Fruit fly (Drosophila melanogaster): ENCODE measurements around the gene sqd.

The sqd gene

DNA sequence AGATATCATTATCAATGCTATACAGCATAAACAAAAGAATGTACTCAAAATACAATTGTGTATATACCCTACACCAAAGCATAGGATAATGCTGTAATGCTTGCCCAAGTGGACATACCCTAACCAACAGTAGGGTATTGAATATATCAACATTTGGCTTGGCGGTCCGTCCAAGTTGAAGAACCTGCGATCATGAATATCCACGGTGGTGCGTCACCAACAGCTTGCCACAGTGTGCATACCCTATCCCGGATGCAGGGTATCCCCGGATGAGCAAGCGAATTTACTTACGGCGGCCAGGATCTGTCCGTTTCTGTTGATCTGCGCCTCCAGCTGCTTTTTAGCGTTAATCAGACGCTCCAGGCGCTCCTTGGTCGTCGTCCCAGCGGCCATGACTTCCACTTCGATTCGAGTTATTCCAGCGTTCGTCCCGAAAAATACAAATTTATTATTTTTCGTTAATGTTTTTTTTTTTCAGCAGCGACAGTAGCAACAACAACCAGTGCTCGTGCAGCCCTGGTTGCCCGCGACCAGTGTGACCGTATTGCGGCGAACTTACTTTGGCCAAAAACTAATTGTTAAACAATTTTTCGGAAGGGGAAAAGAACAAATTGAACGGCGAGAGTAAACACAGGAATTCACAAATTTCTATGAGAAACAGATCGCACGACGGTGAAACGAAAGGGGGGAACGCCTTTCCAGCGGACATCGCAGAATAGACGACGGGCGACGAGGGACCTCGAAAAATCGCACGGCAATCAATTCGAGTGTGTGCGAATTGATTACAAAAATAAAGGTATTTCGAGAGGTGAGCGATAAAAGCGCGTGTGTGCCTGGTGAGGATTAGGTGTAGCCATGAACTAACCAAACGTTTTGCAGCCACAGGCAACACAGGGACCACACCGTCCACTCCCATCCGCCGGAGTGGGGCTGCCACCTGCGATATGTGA is 30.3 kb upstream of the sqd start, which contains the start of the genes Lkb1 and CG9588 (continued):
- TF ChIP-seq B-H2 (GFP tag; optimal IDR thresholded peaks at IDR 0.05) (no peak), croc (GFP tag; conservative IDR thresholded peaks at IDR 0.05) (no peak; the same call in 2 of the 3 replicates), inv (GFP tag; IDR thresholded peaks at IDR 0.05; ENCODE audit: partially characterized antibody) (no peak), zfh2 (GFP tag; optimal IDR thresholded peaks at IDR 0.05) (peak; percentile 65), jumu (GFP tag; optimal IDR thresholded peaks at IDR 0.05) (peak; percentile 52), Bdp1 (GFP tag; optimal IDR thresholded peaks at IDR 0.05) (peak; percentile 49), Hsf (GFP tag; optimal IDR thresholded peaks at IDR 0.05) (peak; percentile 56), prd (optimal IDR thresholded peaks at IDR 0.05) (no peak), prd (GFP tag; IDR thresholded peaks at IDR 0.05) (peak; percentile 89), CG9932 (GFP tag; IDR thresholded peaks at IDR 0.05) (peak; percentile 73), pan (optimal IDR thresholded peaks at IDR 0.05) (no peak), pan (GFP tag; optimal IDR thresholded peaks at IDR 0.05 in 1 of 2, IDR thresholded peaks at IDR 0.05 in 1 of 2) (peak in 1 of 2 experiments; percentile 86), CG2712 (tag; optimal IDR thresholded peaks at IDR 0.05) (peak; percentile 39), CG16863 (GFP tag; optimal IDR thresholded peaks at IDR 0.05) (peak; percentile 62), CG15601 (tag; optimal IDR thresholded peaks at IDR 0.05) (no peak), E2f2 (GFP tag; IDR thresholded peaks at IDR 0.05) (peak; percentile 32; the same call in 1 of the 2 replicates), MTF-1 (GFP tag; optimal IDR thresholded peaks at IDR 0.05; ENCODE audit: borderline replicate concordance) (no peak), sc (optimal IDR thresholded peaks at IDR 0.05) (no peak), sc (GFP tag; optimal IDR thresholded peaks at IDR 0.05) (no peak), Dbx (GFP tag; IDR thresholded peaks at IDR 0.05) (peak; percentile 74), cas (GFP tag; IDR thresholded peaks at IDR 0.05) (peak; percentile 21; the same call in 1 of the 2 replicates), NK7.1 (GFP tag; optimal IDR thresholded peaks at IDR 0.05) (peak; percentile 34), BEAF-32 (GFP tag; optimal IDR thresholded peaks at IDR 0.05) (peak; percentile 18), sim (GFP tag; IDR thresholded peaks at IDR 0.05) (peak; percentile 18; the same call in 1 of the 2 replicates), nom (GFP tag; optimal IDR thresholded peaks at IDR 0.05) (peak; percentile 40), Sry-δ (GFP tag; optimal IDR thresholded peaks at IDR 0.05) (peak; percentile 32), phol (tag; optimal IDR thresholded peaks at IDR 0.05) (peak; percentile 16), CG10979 (tag; optimal IDR thresholded peaks at IDR 0.05) (peak; percentile 16), pzg (GFP tag; optimal IDR thresholded peaks at IDR 0.05) (peak; percentile 58), Doc3 (GFP tag; IDR thresholded peaks at IDR 0.05; ENCODE audit: partially characterized antibody) (no peak), CG1832 (GFP tag; optimal IDR thresholded peaks at IDR 0.05) (no peak), CG16779 (GFP tag; IDR thresholded peaks at IDR 0.05) (peak; percentile 70; the same call in 1 of the 2 replicates), Hmr (GFP tag; optimal IDR thresholded peaks at IDR 0.05) (peak; percentile 23), CG13424 (tag; optimal IDR thresholded peaks at IDR 0.05) (peak; percentile 0), CG12236 (GFP tag; optimal IDR thresholded peaks at IDR 0.05) (no peak), Jarid2 (GFP tag; optimal IDR thresholded peaks at IDR 0.05) (no peak), CG7786 (GFP tag; optimal IDR thresholded peaks at IDR 0.05) (peak; percentile 70), emc (GFP tag; optimal IDR thresholded peaks at IDR 0.05) (peak; percentile 45), E2f1 (GFP tag; IDR thresholded peaks at IDR 0.05) (peak; percentile 73), ato (GFP tag; IDR thresholded peaks at IDR 0.05; ENCODE audit: partially characterized antibody) (no peak), HLH54F (GFP tag; optimal IDR thresholded peaks at IDR 0.05) (peak; percentile 68), CG9437 (GFP tag; optimal IDR thresholded peaks at IDR 0.05) (peak; percentile 17), dpn (GFP tag; optimal IDR thresholded peaks at IDR 0.05) (peak; percentile 41 to 60), tio (GFP tag; optimal IDR thresholded peaks at IDR 0.05) (no peak), CG9797 (GFP tag; optimal IDR thresholded peaks at IDR 0.05) (peak; percentile 79), CG7357 (GFP tag; IDR thresholded peaks at IDR 0.05) (peak; percentile 72; the same call in 1 of the 3 replicates), az2 (GFP tag; optimal IDR thresholded peaks at IDR 0.05) (peak; percentile 36), ase (GFP tag; IDR thresholded peaks at IDR 0.05) (peak; percentile 84)
